Worm (Caenorhabditis elegans) whole organism, mixed stage, embryonic: ENCODE measurements around the gene spig-3.

Experiments used
- blmp-1 ChIP-seq: fragments of 150-350 bp; optimal IDR thresholded peaks from 2 replicates; lab custom pipeline; 2014; ENCODE audit warnings: missing biosample characterization, missing genetic modification characterization
- elt-3 ChIP-seq: fragments of 150-350 bp; optimal IDR thresholded peaks from 2 replicates; lab custom pipeline; 2014; ENCODE audit warnings: missing biosample characterization, missing genetic modification characterization
- hlh-1 ChIP-seq: fragments of 150-350 bp; optimal IDR thresholded peaks from 2 replicates; lab custom pipeline; 2014; ENCODE audit warnings: missing biosample characterization, missing genetic modification reagents, missing genetic modification characterization
- lin-32 ChIP-seq: fragments of 200-800 bp; sonication (Bioruptor generic); optimal IDR thresholded peaks from 2 replicates; lab custom pipeline; 2018; ENCODE audit warnings: mild to moderate bottlenecking, missing genetic modification characterization, missing compliant biosample characterization
- nhr-237 ChIP-seq: fragments of 150-350 bp; optimal IDR thresholded peaks from 2 replicates; lab custom pipeline; 2014; ENCODE audit warnings: missing biosample characterization, missing genetic modification characterization
- tbx-8 ChIP-seq: fragments of 200-800 bp; sonication (Bioruptor generic); optimal IDR thresholded peaks from 2 replicates; lab custom pipeline; 2018; ENCODE audit warnings: mild to moderate bottlenecking, missing genetic modification characterization, moderate library complexity, missing compliant biosample characterization
- unc-120 ChIP-seq: sonication (generic microtip); optimal IDR thresholded peaks from 2 replicates; lab custom pipeline; 2017; ENCODE audit warnings: missing genetic modification characterization, missing compliant biosample characterization; ENCODE audit not compliant: poor library complexity, severe bottlenecking
- unc-62 ChIP-seq: fragments of 150-350 bp; optimal IDR thresholded peaks from 2 replicates; lab custom pipeline; 2014; ENCODE audit warnings: missing biosample characterization, missing genetic modification reagents, missing genetic modification characterization
- zip-8 ChIP-seq: fragments of 150-350 bp; optimal IDR thresholded peaks from 2 replicates; lab custom pipeline; 2014; ENCODE audit warnings: missing biosample characterization, missing genetic modification characterization
- ztf-11 ChIP-seq: fragments of 150-350 bp; optimal IDR thresholded peaks from 2 replicates; lab custom pipeline; 2014; ENCODE audit warnings: missing biosample characterization, missing genetic modification characterization

- TF ChIP-seq zip-8 (tag; lab: Kevin White, UChicago): no peak
- no peak for TF ChIP-seq elt-3 (tag; lab: Kevin White, UChicago)
- no peak for TF ChIP-seq unc-62 (GFP tag; lab: Kevin White, UChicago)
- TF ChIP-seq blmp-1 (tag; lab: Kevin White, UChicago): no peak
- TF ChIP-seq unc-120 (tag; lab: Kevin White, UChicago): no peak
- TF ChIP-seq hlh-1 (tag; lab: Kevin White, UChicago): no peak
- TF ChIP-seq ztf-11 (tag; lab: Kevin White, UChicago): no peak
- no peak for TF ChIP-seq lin-32 (GFP tag; lab: Kevin White, UChicago)
- no peak for TF ChIP-seq nhr-237 (tag; lab: Kevin White, UChicago)
- TF ChIP-seq tbx-8 (GFP tag; lab: Kevin White, UChicago): no peak
Measured at ce11 chrV:14290636-14291035, 8.8 kb downstream of the spig-3 start, which contains the start of gene F14D7.18.
